Fruit fly (Drosophila melanogaster): ENCODE results near the gene CG3176.

CG3176 gene

dm6 chrX:515676-516075, 34.0 kb downstream of the CG3176 start:
- TF ChIP-seq Sox102F (GFP tag; optimal IDR thresholded peaks at IDR 0.05) = no peak
- TF ChIP-seq scrt (GFP tag; optimal IDR thresholded peaks at IDR 0.05) = no peak
- no peak for TF ChIP-seq Hr51 (GFP tag; optimal IDR thresholded peaks at IDR 0.05)
- no peak for TF ChIP-seq CG11696 (GFP tag; IDR thresholded peaks at IDR 0.05)
- TF ChIP-seq nom (GFP tag; optimal IDR thresholded peaks at IDR 0.05) = no peak
- TF ChIP-seq luna (GFP tag; optimal IDR thresholded peaks at IDR 0.05) = no peak
- no peak for TF ChIP-seq CG3838 (GFP tag; optimal IDR thresholded peaks at IDR 0.05)
- TF ChIP-seq Hand (GFP tag; optimal IDR thresholded peaks at IDR 0.05) = no peak
- no peak for TF ChIP-seq Gsc (GFP tag; IDR thresholded peaks at IDR 0.05)
- no peak for TF ChIP-seq D19A (tag; optimal IDR thresholded peaks at IDR 0.05)
- no peak for TF ChIP-seq CG4617 (GFP tag; optimal IDR thresholded peaks at IDR 0.05; ENCODE audit: borderline replicate concordance)
- peak; percentile 57 for TF ChIP-seq CG15514 (GFP tag; optimal IDR thresholded peaks at IDR 0.05)
- peak; percentile 40 for TF ChIP-seq fd3F (GFP tag; optimal IDR thresholded peaks at IDR 0.05)
- no peak for TF ChIP-seq ara (GFP tag; IDR thresholded peaks at IDR 0.05)
- TF ChIP-seq Dp (GFP tag; optimal IDR thresholded peaks at IDR 0.05) = no peak
- no peak for TF ChIP-seq CG17328 (GFP tag; IDR thresholded peaks at IDR 0.05)
- no peak for TF ChIP-seq ATbp (GFP tag; optimal IDR thresholded peaks at IDR 0.05)
- no peak for TF ChIP-seq CG11695 (GFP tag; IDR thresholded peaks at IDR 0.05)
- TF ChIP-seq Meics (GFP tag; optimal IDR thresholded peaks at IDR 0.05) = peak; percentile 48
- no peak for TF ChIP-seq dimm (GFP tag; IDR thresholded peaks at IDR 0.05)
- TF ChIP-seq Myb (GFP tag; optimal IDR thresholded peaks at IDR 0.05) = no peak
- TF ChIP-seq dmrt11E (tag; optimal IDR thresholded peaks at IDR 0.05) = no peak
- no peak for TF ChIP-seq tup (GFP tag; optimal IDR thresholded peaks at IDR 0.05)
- no peak for TF ChIP-seq CG8944 (GFP tag; optimal IDR thresholded peaks at IDR 0.05)
- no peak for TF ChIP-seq Stat92E (GFP tag; optimal IDR thresholded peaks at IDR 0.05)
- no peak for TF ChIP-seq CG12219 (GFP tag; optimal IDR thresholded peaks at IDR 0.05)
- TF ChIP-seq twi (tag; optimal IDR thresholded peaks at IDR 0.05) = no peak
- TF ChIP-seq CG13624 (GFP tag; optimal IDR thresholded peaks at IDR 0.05) = no peak
- peak; percentile 16 for TF ChIP-seq unpg (GFP tag; optimal IDR thresholded peaks at IDR 0.05)
- TF ChIP-seq exex (tag; optimal IDR thresholded peaks at IDR 0.05) = no peak
- TF ChIP-seq emc (GFP tag; optimal IDR thresholded peaks at IDR 0.05) = no peak
- no peak for TF ChIP-seq tx (GFP tag; optimal IDR thresholded peaks at IDR 0.05)
- TF ChIP-seq CG5953 (GFP tag; IDR thresholded peaks at IDR 0.05) = no peak
- no peak for TF ChIP-seq vvl (GFP tag; IDR thresholded peaks at IDR 0.05)
- TF ChIP-seq jing (GFP tag; optimal IDR thresholded peaks at IDR 0.05) = no peak
- no peak for TF ChIP-seq cato (GFP tag; optimal IDR thresholded peaks at IDR 0.05; ENCODE audit: borderline replicate concordance)
- TF ChIP-seq lab (GFP tag; optimal IDR thresholded peaks at IDR 0.05) = peak; percentile 78
- TF ChIP-seq CG10209 (GFP tag; optimal IDR thresholded peaks at IDR 0.05) = peak; percentile 16
- no peak for TF ChIP-seq chinmo (GFP tag; IDR thresholded peaks at IDR 0.05; ENCODE audit: partially characterized antibody)
- TF ChIP-seq CG9932 (GFP tag; IDR thresholded peaks at IDR 0.05) = no peak
- no peak for TF ChIP-seq Hr78 (GFP tag; optimal IDR thresholded peaks at IDR 0.05)
- no peak for TF ChIP-seq ftz-f1 (GFP tag; optimal IDR thresholded peaks at IDR 0.05)
- no peak for TF ChIP-seq pzg (GFP tag; optimal IDR thresholded peaks at IDR 0.05)
- TF ChIP-seq ase (GFP tag; IDR thresholded peaks at IDR 0.05) = no peak
- no peak for TF ChIP-seq Atf-2 (GFP tag; optimal IDR thresholded peaks at IDR 0.05)
- TF ChIP-seq wor (GFP tag; IDR thresholded peaks at IDR 0.05) = no peak
- TF ChIP-seq bsh (GFP tag; optimal IDR thresholded peaks at IDR 0.05) = peak in 1 of 2 experiments; percentile 35
- no peak for TF ChIP-seq CG7556 (GFP tag; optimal IDR thresholded peaks at IDR 0.05)
- no peak for TF ChIP-seq fd96Cb (tag; optimal IDR thresholded peaks at IDR 0.05)
- no peak for TF ChIP-seq CkIIα-i1 (GFP tag; IDR thresholded peaks at IDR 0.05)

Measured in whole organism, embryonic.